Worm (Caenorhabditis elegans) whole organism, mixed stage, embryonic: ENCODE data around the gene lido-9.

Source experiments
- M03D4.4 ChIP-seq: sonication (generic microtip); optimal IDR thresholded peaks from 2 replicates; lab custom pipeline; 2017; ENCODE audit warnings: mild to moderate bottlenecking, missing genetic modification characterization, missing compliant biosample characterization
- bed-3 ChIP-seq: fragments of 200-800 bp; sonication (Bioruptor generic); optimal IDR thresholded peaks from 3 replicates; lab custom pipeline; 2018; ENCODE audit warnings: mild to moderate bottlenecking, missing genetic modification characterization, moderate library complexity, missing compliant biosample characterization
- ceh-39 ChIP-seq: fragments of 150-350 bp; optimal IDR thresholded peaks from 2 replicates; lab custom pipeline; 2014; ENCODE audit warnings: missing biosample characterization, missing genetic modification characterization
- ceh-43 ChIP-seq: fragments of 200-800 bp; sonication (Bioruptor generic); optimal IDR thresholded peaks from 2 replicates; lab custom pipeline; 2018; ENCODE audit warnings: mild to moderate bottlenecking, missing genetic modification characterization, moderate library complexity, missing compliant biosample characterization
- ceh-83 ChIP-seq: fragments of 200-800 bp; sonication (Bioruptor generic); optimal IDR thresholded peaks from 2 replicates; lab custom pipeline; 2018; ENCODE audit warnings: mild to moderate bottlenecking, missing genetic modification characterization, missing compliant biosample characterization
- ces-1 ChIP-seq: fragments of 150-350 bp; optimal IDR thresholded peaks from 2 replicates; lab custom pipeline; 2014; ENCODE audit warnings: missing biosample characterization, missing genetic modification reagents, missing genetic modification characterization
- cnd-1 ChIP-seq: fragments of 200-800 bp; sonication (Bioruptor generic); optimal IDR thresholded peaks from 2 replicates; lab custom pipeline; 2018; ENCODE audit warnings: mild to moderate bottlenecking, missing genetic modification characterization, missing compliant biosample characterization
- drap-1 ChIP-seq: fragments of 200-800 bp; sonication (Bioruptor generic); optimal IDR thresholded peaks from 3 replicates; lab custom pipeline; 2018; ENCODE audit warnings: mild to moderate bottlenecking, missing genetic modification characterization, missing compliant biosample characterization
- elt-1 ChIP-seq: sonication (generic microtip); optimal IDR thresholded peaks from 2 replicates; lab custom pipeline; 2017; ENCODE audit warnings: missing genetic modification characterization, mild to moderate bottlenecking, missing compliant biosample characterization, antibody characterized with exemption, moderate library complexity, borderline replicate concordance; ENCODE audit not compliant: insufficient read depth
- elt-3 ChIP-seq: fragments of 150-350 bp; optimal IDR thresholded peaks from 2 replicates; lab custom pipeline; 2014; ENCODE audit warnings: missing biosample characterization, missing genetic modification characterization
- flh-1 ChIP-seq: fragments of 200-800 bp; sonication (Bioruptor generic); optimal IDR thresholded peaks from 2 replicates; lab custom pipeline; 2018; ENCODE audit warnings: mild to moderate bottlenecking, missing genetic modification characterization, moderate library complexity, missing compliant biosample characterization
- ham-2 ChIP-seq: fragments of 200-800 bp; sonication (Bioruptor generic); optimal IDR thresholded peaks from 2 replicates; lab custom pipeline; 2018; ENCODE audit warnings: mild to moderate bottlenecking, missing genetic modification characterization, missing compliant biosample characterization
- lin-13 ChIP-seq: fragments of 150-350 bp; optimal IDR thresholded peaks from 2 replicates; lab custom pipeline; 2014; ENCODE audit warnings: missing biosample characterization, missing genetic modification characterization
- lin-32 ChIP-seq: fragments of 200-800 bp; sonication (Bioruptor generic); optimal IDR thresholded peaks from 2 replicates; lab custom pipeline; 2018; ENCODE audit warnings: mild to moderate bottlenecking, missing genetic modification characterization, missing compliant biosample characterization
- lsy-2 ChIP-seq: fragments of 150-350 bp; optimal IDR thresholded peaks from 2 replicates; lab custom pipeline; 2014; ENCODE audit warnings: missing biosample characterization, missing genetic modification characterization
- mep-1 ChIP-seq: fragments of 150-350 bp; optimal IDR thresholded peaks from 2 replicates; lab custom pipeline; 2017; ENCODE audit warnings: missing biosample characterization, missing genetic modification reagents, missing genetic modification characterization, inconsistent platforms
- mls-2 ChIP-seq: sonication (generic microtip); optimal IDR thresholded peaks from 2 replicates; lab custom pipeline; 2016; ENCODE audit warnings: mild to moderate bottlenecking, missing genetic modification characterization, moderate library complexity, missing compliant biosample characterization
- nhr-12 ChIP-seq: fragments of 150-350 bp; optimal IDR thresholded peaks from 2 replicates; lab custom pipeline; 2014; ENCODE audit warnings: missing biosample characterization, missing genetic modification characterization
- nhr-2 ChIP-seq: fragments of 150-350 bp; optimal IDR thresholded peaks from 2 replicates; lab custom pipeline; 2014; ENCODE audit warnings: missing biosample characterization, missing genetic modification characterization
- nhr-237 ChIP-seq: fragments of 150-350 bp; optimal IDR thresholded peaks from 2 replicates; lab custom pipeline; 2014; ENCODE audit warnings: missing biosample characterization, missing genetic modification characterization
- nhr-28 ChIP-seq: fragments of 150-350 bp; optimal IDR thresholded peaks from 2 replicates; lab custom pipeline; 2014; ENCODE audit warnings: missing biosample characterization, missing genetic modification characterization
- nhr-76 ChIP-seq: sonication (generic microtip); optimal IDR thresholded peaks from 2 replicates; lab custom pipeline; 2017; ENCODE audit warnings: missing biosample characterization, missing genetic modification characterization
- pha-4 ChIP-seq: fragments of 150-350 bp; optimal IDR thresholded peaks from 2 replicates; lab custom pipeline; 2018; ENCODE audit warnings: missing biosample characterization, missing genetic modification reagents, missing genetic modification characterization
- sem-2 ChIP-seq: fragments of 200-800 bp; sonication (Bioruptor generic); optimal IDR thresholded peaks from 2 replicates; lab custom pipeline; 2018; ENCODE audit warnings: mild to moderate bottlenecking, missing genetic modification characterization, missing compliant biosample characterization
- snpc-4 ChIP-seq: fragments of 150-350 bp; optimal IDR thresholded peaks from 2 replicates; lab custom pipeline; 2014; ENCODE audit warnings: missing biosample characterization, missing genetic modification characterization
- sptf-1 ChIP-seq: sonication (generic microtip); optimal IDR thresholded peaks from 2 replicates; lab custom pipeline; 2017; ENCODE audit warnings: mild to moderate bottlenecking, missing genetic modification characterization, moderate library complexity, missing compliant biosample characterization
- tbx-8 ChIP-seq: fragments of 200-800 bp; sonication (Bioruptor generic); optimal IDR thresholded peaks from 2 replicates; lab custom pipeline; 2018; ENCODE audit warnings: mild to moderate bottlenecking, missing genetic modification characterization, moderate library complexity, missing compliant biosample characterization
- unc-39 ChIP-seq: fragments of 150-350 bp; optimal IDR thresholded peaks from 2 replicates; lab custom pipeline; 2014; ENCODE audit warnings: missing biosample characterization, missing genetic modification characterization
- zip-8 ChIP-seq: fragments of 150-350 bp; optimal IDR thresholded peaks from 2 replicates; lab custom pipeline; 2014; ENCODE audit warnings: missing biosample characterization, missing genetic modification characterization
- ztf-11 ChIP-seq: fragments of 150-350 bp; optimal IDR thresholded peaks from 2 replicates; lab custom pipeline; 2014; ENCODE audit warnings: missing biosample characterization, missing genetic modification characterization

lido-9 gene

ce11 chrII:3014196-3014849, 13.8 kb downstream of the lido-9 start, which contains the start of gene C41H7.2:
Gene C41H7.2 (plus strand): TSS chrII:3014817.
- TF ChIP-seq lin-32 (GFP tag; lab: Kevin White, UChicago) (no peak), elt-3 (tag; lab: Kevin White, UChicago) (no peak), ztf-11 (tag; lab: Kevin White, UChicago) (no peak), pha-4 (tag; lab: Kevin White, UChicago) (no peak), unc-39 (tag; lab: Kevin White, UChicago) (no peak), ces-1 (GFP tag; lab: Kevin White, UChicago) (no peak), snpc-4 (tag; lab: Kevin White, UChicago) (no peak), nhr-12 (no peak), mls-2 (tag; lab: Kevin White, UChicago) (no peak), lin-13 (no peak), ceh-83 (GFP tag; lab: Kevin White, UChicago) (no peak), ceh-39 (tag; lab: Kevin White, UChicago) (no peak), ceh-43 (GFP tag; lab: Kevin White, UChicago) (no peak), nhr-28 (tag; lab: Kevin White, UChicago) (no peak), zip-8 (tag; lab: Kevin White, UChicago) (no peak)

ce11 chrII:3019807-3020206, 19.2 kb downstream of the lido-9 start, which contains the start of gene clec-3:
Gene clec-3 (minus strand): TSS chrII:3019907.
- TF ChIP-seq pha-4 (tag; lab: Kevin White, UChicago) (no peak), drap-1 (GFP tag; lab: Kevin White, UChicago) (no peak), tbx-8 (GFP tag; lab: Kevin White, UChicago) (no peak), cnd-1 (tag; lab: Kevin White, UChicago) (no peak), nhr-76 (tag; lab: Kevin White, UChicago) (no peak), flh-1 (GFP tag; lab: Kevin White, UChicago) (no peak)

ce11 chrII:3020899-3021298, 20.3 kb downstream of the lido-9 start:
- no peak for TF ChIP-seq mls-2 (tag; lab: Kevin White, UChicago)
- TF ChIP-seq M03D4.4 (tag; lab: Kevin White, UChicago) = no peak
- no peak for TF ChIP-seq ces-1 (GFP tag; lab: Kevin White, UChicago)
- TF ChIP-seq nhr-2 (tag; lab: Kevin White, UChicago) = no peak
- TF ChIP-seq ham-2 (GFP tag; lab: Kevin White, UChicago) = no peak
- no peak for TF ChIP-seq bed-3 (GFP tag; lab: Kevin White, UChicago)
- no peak for TF ChIP-seq tbx-8 (GFP tag; lab: Kevin White, UChicago)
- TF ChIP-seq ztf-11 (tag; lab: Kevin White, UChicago) = no peak

DNA sequence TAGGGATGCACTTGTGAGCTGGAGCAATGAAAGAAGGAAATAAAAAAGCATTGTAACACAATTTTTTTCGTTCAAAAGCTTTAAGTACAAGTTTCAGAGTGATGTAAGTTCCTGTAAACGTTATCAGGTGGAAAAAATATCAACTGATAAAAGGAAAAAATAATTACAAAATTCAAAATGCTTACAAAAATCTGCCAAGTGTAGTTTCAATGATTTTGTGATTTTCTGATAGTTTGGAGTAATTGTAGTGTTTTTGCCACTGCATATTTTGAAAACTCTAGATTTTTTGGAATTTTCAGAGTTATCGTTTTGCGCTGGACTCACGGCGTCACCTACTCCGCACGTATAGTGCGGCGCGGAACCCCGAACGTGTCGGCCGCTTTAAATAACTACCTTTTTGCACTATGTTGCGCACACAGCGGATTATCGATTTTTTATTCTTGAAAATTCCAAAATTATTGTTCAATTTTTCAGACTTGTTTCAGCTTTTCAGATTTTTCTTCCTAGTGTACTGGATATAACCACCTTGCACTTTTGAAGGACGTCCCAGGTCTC, 22.9 kb downstream of the lido-9 start, which contains the start of gene clec-2:
clec-2 (minus strand) TSS at position 51 of the 555 bp plus-strand sequence.
- no peak for TF ChIP-seq ztf-11 (tag; lab: Kevin White, UChicago)
- no peak for TF ChIP-seq cnd-1 (tag; lab: Kevin White, UChicago)
- TF ChIP-seq ces-1 (GFP tag; lab: Kevin White, UChicago) = no peak
- TF ChIP-seq mep-1 = no peak
- no peak for TF ChIP-seq snpc-4 (tag; lab: Kevin White, UChicago)
- no peak for TF ChIP-seq tbx-8 (GFP tag; lab: Kevin White, UChicago)
- no peak for TF ChIP-seq ceh-83 (GFP tag; lab: Kevin White, UChicago)
- no peak for TF ChIP-seq nhr-237 (tag; lab: Kevin White, UChicago)
- TF ChIP-seq nhr-76 (tag; lab: Kevin White, UChicago) = no peak
- no peak for TF ChIP-seq sptf-1 (tag; lab: Kevin White, UChicago)
- TF ChIP-seq nhr-12 = no peak
- no peak for TF ChIP-seq ceh-43 (GFP tag; lab: Kevin White, UChicago)
- no peak for TF ChIP-seq zip-8 (tag; lab: Kevin White, UChicago)
- no peak for TF ChIP-seq bed-3 (GFP tag; lab: Kevin White, UChicago)

ce11 chrII:3024655-3025054, 24.1 kb downstream of the lido-9 start:
- TF ChIP-seq lin-32 (GFP tag; lab: Kevin White, UChicago) = no peak
- no peak for TF ChIP-seq mep-1
- TF ChIP-seq nhr-76 (tag; lab: Kevin White, UChicago) = no peak
- no peak for TF ChIP-seq ces-1 (GFP tag; lab: Kevin White, UChicago)
- TF ChIP-seq lsy-2 (tag; lab: Kevin White, UChicago) = no peak
- TF ChIP-seq zip-8 (tag; lab: Kevin White, UChicago) = no peak
- no peak for TF ChIP-seq elt-1 (tag; lab: Kevin White, UChicago)
- no peak for TF ChIP-seq ceh-39 (tag; lab: Kevin White, UChicago)
- no peak for TF ChIP-seq unc-39 (tag; lab: Kevin White, UChicago)
- TF ChIP-seq nhr-12 = no peak
- no peak for TF ChIP-seq sem-2
- TF ChIP-seq ceh-83 (GFP tag; lab: Kevin White, UChicago) = no peak
- no peak for TF ChIP-seq pha-4 (tag; lab: Kevin White, UChicago)
- no peak for TF ChIP-seq tbx-8 (GFP tag; lab: Kevin White, UChicago)
- no peak for TF ChIP-seq flh-1 (GFP tag; lab: Kevin White, UChicago)
- TF ChIP-seq nhr-28 (tag; lab: Kevin White, UChicago) = no peak
- no peak for TF ChIP-seq drap-1 (GFP tag; lab: Kevin White, UChicago)
- TF ChIP-seq elt-3 (tag; lab: Kevin White, UChicago) = no peak
